Fruit fly (Drosophila melanogaster) whole organism, wandering third instar larva: Measurements from ENCODE around the gene Orct.
A peak's percentile ranks its signal among the peaks of the same experiment; 100 is the strongest.

Experiments used
- Abd-B ChIP-seq: fragments of >200 bp; optimal IDR thresholded peaks from 2 replicates; lab custom pipeline; 2017; ENCODE audit warnings: missing biosample characterization, missing genetic modification characterization
- Hr78 ChIP-seq: fragments of >200 bp; optimal IDR thresholded peaks from 2 replicates; lab custom pipeline; 2017; ENCODE audit warnings: missing biosample characterization, missing genetic modification characterization
- Hr83 ChIP-seq: fragments of 200-300 bp; sonication (Bioruptor generic); optimal IDR thresholded peaks from 2 replicates; lab custom pipeline; 2016; ENCODE audit warnings: missing biosample characterization, mild to moderate bottlenecking, missing genetic modification characterization, moderate library complexity; ENCODE audit not compliant: poor library complexity, severe bottlenecking
- Mio ChIP-seq: sonication (Bioruptor generic); optimal IDR thresholded peaks from 2 replicates; lab custom pipeline; 2016; ENCODE audit warnings: missing biosample characterization, missing genetic modification characterization
- N ChIP-seq: fragments of >200 bp; optimal IDR thresholded peaks from 2 replicates; lab custom pipeline; 2018; ENCODE audit warnings: missing biosample characterization, missing external identifiers, missing genetic modification characterization
- OdsH ChIP-seq: fragments of 200-800 bp; sonication (Bioruptor generic); optimal IDR thresholded peaks from 2 replicates; lab custom pipeline; 2016; ENCODE audit warnings: missing biosample characterization, mild to moderate bottlenecking, missing genetic modification characterization
- brk ChIP-seq: fragments of 200-800 bp; sonication (Bioruptor generic); optimal IDR thresholded peaks from 2 replicates; lab custom pipeline; 2016; ENCODE audit warnings: missing biosample characterization, mild to moderate bottlenecking, missing genetic modification characterization
- dl ChIP-seq, 2 experiments: fragments of 175-275, 200-275 bp in 1 of 2; fragments of 200-275 bp in 1 of 2; sonication (Bioruptor generic); optimal IDR thresholded peaks; lab custom pipeline; 2018; ENCODE audit warnings: mild to moderate bottlenecking in 2 of 2, missing biosample characterization in 2 of 2, missing genetic modification characterization in 2 of 2, moderate library complexity in 2 of 2; ENCODE audit not compliant: partially characterized antibody in 2 of 2, insufficient read depth in 1 of 2
- fru ChIP-seq: fragments of 200-800 bp; sonication (Bioruptor generic); optimal IDR thresholded peaks from 3 replicates; lab custom pipeline; 2016; ENCODE audit warnings: missing biosample characterization, mild to moderate bottlenecking, missing genetic modification characterization
- h ChIP-seq: fragments of 200-800 bp; sonication (Bioruptor generic); optimal IDR thresholded peaks from 3 replicates; lab custom pipeline; 2016; ENCODE audit warnings: missing biosample characterization, mild to moderate bottlenecking, missing genetic modification characterization
- lola ChIP-seq: fragments of >200 bp; optimal IDR thresholded peaks from 2 replicates; lab custom pipeline; 2017; ENCODE audit warnings: missing biosample characterization, missing genetic modification characterization
- pan ChIP-seq: fragments of >200 bp; optimal IDR thresholded peaks from 2 replicates; lab custom pipeline; 2017
- psq ChIP-seq: fragments of 200-800 bp; sonication (Bioruptor generic); optimal IDR thresholded peaks from 3 replicates; lab custom pipeline; 2017; ENCODE audit warnings: missing biosample characterization, mild to moderate bottlenecking, missing genetic modification characterization, moderate library complexity
- usp ChIP-seq: fragments of >200 bp; optimal IDR thresholded peaks from 2 replicates; lab custom pipeline; 2017; ENCODE audit warnings: missing biosample characterization, missing genetic modification characterization

DNA sequence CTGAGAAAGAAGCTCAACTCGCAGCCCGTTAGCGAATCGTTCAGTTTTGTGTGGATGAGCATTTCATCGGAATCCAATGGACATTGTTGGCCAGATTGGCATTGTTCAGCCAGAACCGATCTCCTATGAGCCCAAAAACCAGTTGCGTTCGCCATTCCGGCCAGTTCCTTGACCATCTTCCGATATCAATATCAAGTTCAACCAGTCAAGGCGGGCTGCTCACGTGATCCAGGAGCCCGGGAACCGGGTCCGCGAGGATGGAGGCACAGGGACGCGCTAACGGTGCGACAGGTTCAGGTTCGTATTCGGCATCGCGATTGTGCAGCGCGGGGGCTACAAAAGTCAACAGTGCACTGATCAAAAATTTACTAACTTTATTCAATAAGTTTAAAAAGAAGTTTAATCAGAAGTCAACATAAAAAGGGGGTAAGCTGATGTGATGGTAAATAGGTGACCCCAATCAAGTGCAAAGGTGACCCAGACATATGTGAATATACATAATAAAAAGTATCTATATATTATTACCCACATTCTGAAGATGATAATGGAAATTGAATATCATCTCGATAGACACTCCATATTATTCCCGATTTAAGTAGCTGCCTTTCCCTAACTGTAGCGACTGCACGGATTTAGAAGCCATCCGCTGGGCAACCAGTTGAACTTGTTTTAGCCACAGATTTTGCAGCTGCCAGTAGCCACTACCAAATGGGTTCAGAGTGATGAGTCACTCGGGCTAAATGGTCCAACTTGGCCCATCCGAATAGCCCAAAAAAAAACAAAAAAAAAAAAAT lies 9.1 kb upstream of the Orct start:
- TF ChIP-seq brk (GFP tag; lab: Kevin White, UChicago) (peak; percentile 49), Abd-B (no peak), usp (GFP tag; lab: Kevin White, UChicago) (no peak), OdsH (GFP tag; lab: Kevin White, UChicago) (peak; percentile 87), N (GFP tag; lab: Kevin White, UChicago) (no peak), pan (lab: Kevin White, UChicago) (no peak), lola (GFP tag; lab: Kevin White, UChicago) (no peak), Hr78 (GFP tag; lab: Kevin White, UChicago) (no peak), Hr83 (peak; percentile 30), fru (GFP tag; lab: Kevin White, UChicago) (peak; percentile 83), h (GFP tag; lab: Kevin White, UChicago) (peak; percentile 85), psq (GFP tag; lab: Kevin White, UChicago) (peak; percentile 82), dl (GFP tag; optimal IDR thresholded peaks at IDR 0.05; lab: Kevin White, UChicago; ENCODE audit: insufficient read depth in 1 of 2, partially characterized antibody in 2 of 2) (peak in 1 of 2 experiments; percentile 45), Mio (GFP tag; lab: Kevin White, UChicago) (no peak)
